Fruit fly (Drosophila melanogaster): ENCODE results near the gene kairos.

DNA sequence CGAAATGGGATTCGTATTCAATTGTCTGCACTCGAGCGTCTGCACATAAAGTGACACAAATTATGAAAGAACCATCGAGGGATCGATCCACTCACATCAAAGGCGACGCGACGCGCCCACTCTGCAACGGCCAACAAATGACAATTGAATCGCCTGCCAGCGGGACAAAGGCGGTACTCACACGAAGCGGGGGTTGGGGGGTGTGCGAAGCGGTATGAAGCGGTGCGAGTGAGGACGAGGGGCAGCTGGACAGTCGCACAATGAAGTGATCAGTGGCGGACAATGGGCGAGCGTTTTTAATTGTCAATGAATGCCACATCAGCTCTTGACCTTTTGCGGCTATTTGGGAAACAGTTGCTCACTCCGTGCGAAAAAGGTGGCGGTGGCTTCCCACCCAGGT is 68.4 kb downstream of the kairos start:
- TF ChIP-seq h (optimal IDR thresholded peaks at IDR 0.05) (no peak), psq (optimal IDR thresholded peaks at IDR 0.05) (no peak), insv (optimal IDR thresholded peaks at IDR 0.05) (no peak), Sin3A (optimal IDR thresholded peaks at IDR 0.05) (no peak)
